Worm (Caenorhabditis elegans) whole organism, midembryonic: ENCODE data around the gene C33C12.4.

ENCODE experiments used
- cog-1 ChIP-seq: sonication (generic microtip); optimal IDR thresholded peaks from 2 replicates; lab custom pipeline; 2016; ENCODE audit warnings: missing genetic modification characterization, missing compliant biosample characterization
- flt-1 ChIP-seq: fragments of 200-800 bp; sonication (Bioruptor generic); IDR thresholded peaks from 2 replicates; pipeline ENCODE4 v1.3.6; 2022; ENCODE audit warnings: missing genetic modification characterization, missing compliant biosample characterization
- klf-2 ChIP-seq: fragments of 200-800 bp; sonication (Bioruptor generic); conservative IDR thresholded peaks from 2 replicates; pipeline ENCODE4 v1.3.6; 2022; ENCODE audit warnings: missing genetic modification reagents, missing genetic modification characterization, missing compliant biosample characterization

- no peak for TF ChIP-seq klf-2 (GFP tag; lab: Robert Waterston, UW)
- TF ChIP-seq cog-1 (tag; lab: Kevin White, UChicago): no peak
- TF ChIP-seq flt-1 (GFP tag; lab: Robert Waterston, UW): no peak
These were observed 11.5 kb upstream of the C33C12.4 start for ce11 chrII:2177735-2178134.
